Worm (Caenorhabditis elegans) whole organism, L3 larva: ENCODE measurements around the gene K09C8.9.

Experiments used
- fkh-2 ChIP-seq: fragments of 150-350 bp; optimal IDR thresholded peaks from 2 replicates; lab custom pipeline; 2014; ENCODE audit warnings: missing biosample characterization, missing genetic modification reagents, missing genetic modification characterization
- lin-15B ChIP-seq: fragments of 150-350 bp; optimal IDR thresholded peaks from 2 replicates; lab custom pipeline; 2014; ENCODE audit warnings: missing biosample characterization, missing genetic modification characterization
- nhr-28 ChIP-seq: fragments of 150-350 bp; optimal IDR thresholded peaks from 2 replicates; lab custom pipeline; 2014; ENCODE audit warnings: missing biosample characterization, missing genetic modification characterization
- pha-4 ChIP-seq: fragments of 150-350 bp; optimal IDR thresholded peaks from 2 replicates; lab custom pipeline; 2014; ENCODE audit warnings: missing biosample characterization, missing genetic modification reagents, missing genetic modification characterization
- pqm-1 ChIP-seq: fragments of 150-350 bp; optimal IDR thresholded peaks from 2 replicates; lab custom pipeline; 2017; ENCODE audit warnings: missing biosample characterization, missing genetic modification characterization, inconsistent platforms
- skn-1 ChIP-seq: fragments of 150-350 bp; optimal IDR thresholded peaks from 2 replicates; lab custom pipeline; 2014; ENCODE audit warnings: missing biosample characterization, missing genetic modification characterization
- unc-39 ChIP-seq: sonication (generic microtip); optimal IDR thresholded peaks from 4 replicates; lab custom pipeline; 2017; ENCODE audit warnings: missing biosample characterization, missing genetic modification characterization
- unc-62 ChIP-seq: fragments of 150-350 bp; sonication (generic microtip); optimal IDR thresholded peaks from 4 replicates; lab custom pipeline; 2014; ENCODE audit warnings: missing biosample characterization, missing genetic modification reagents, missing genetic modification characterization
- ztf-11 ChIP-seq: fragments of 150-350 bp; optimal IDR thresholded peaks from 2 replicates; lab custom pipeline; 2014; ENCODE audit warnings: missing biosample characterization, missing genetic modification characterization

DNA sequence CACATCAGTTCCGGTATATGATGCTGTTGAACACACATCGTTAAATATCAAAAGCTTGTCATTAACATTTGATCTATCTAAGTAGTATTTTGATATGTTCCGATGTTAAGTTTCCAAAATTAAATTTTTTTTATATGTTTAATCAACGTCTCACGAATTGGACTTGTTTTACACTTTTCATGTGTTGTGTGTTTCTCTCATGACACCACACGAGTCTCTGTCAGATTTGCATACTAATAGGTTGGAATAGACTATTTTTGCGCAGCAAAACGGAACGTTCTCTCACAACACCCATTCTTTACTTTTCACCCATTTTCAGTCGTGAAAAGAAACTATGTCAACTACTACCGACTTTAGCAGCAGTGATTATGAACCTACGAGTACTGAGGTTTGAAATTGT, 3.0 kb upstream of the K09C8.9 start, which contains the start of gene K09C8.8:
- TF ChIP-seq nhr-28 (tag; lab: Kevin White, UChicago) (no peak), ztf-11 (no peak), lin-15B (tag; lab: Kevin White, UChicago) (no peak), pqm-1 (no peak), fkh-2 (tag; lab: Kevin White, UChicago) (no peak), unc-39 (tag; lab: Kevin White, UChicago) (no peak), skn-1 (no peak), unc-62 (GFP tag; lab: Kevin White, UChicago) (no peak), pha-4 (tag; lab: Kevin White, UChicago) (no peak)
